Fruit fly (Drosophila melanogaster) whole organism, embryonic: ENCODE measurements around the gene Dhc93AB.
A peak's percentile ranks its signal among the peaks of the same experiment; 100 is the strongest.

ENCODE experiments used
- Adf1 ChIP-seq: fragments of 200-800 bp; sonication (Bioruptor generic); IDR thresholded peaks from 2 replicates; pipeline ENCODE4 v1.3.6; 2022; ENCODE audit warnings: missing biosample characterization, missing genetic modification characterization
- C15 ChIP-seq: fragments of 200-800 bp; sonication (Bioruptor generic); IDR thresholded peaks from 3 replicates; pipeline ENCODE4 v1.3.6; 2022; ENCODE audit warnings: missing biosample characterization, missing genetic modification characterization
- CG10209 ChIP-seq: fragments of 200-800 bp; sonication (Bioruptor generic); optimal IDR thresholded peaks from 3 replicates; lab custom pipeline; 2017; ENCODE audit warnings: missing biosample characterization, mild to moderate bottlenecking, missing genetic modification characterization, missing genetic modification reagents
- CG1024 ChIP-seq: fragments of 200-800 bp; sonication (Bioruptor generic); IDR thresholded peaks from 2 replicates; pipeline ENCODE4 v1.3.6; 2022; ENCODE audit warnings: missing biosample characterization, missing genetic modification characterization
- CG11085 ChIP-seq: fragments of 200-800 bp; sonication (Bioruptor generic); IDR thresholded peaks from 2 replicates; pipeline ENCODE4 v1.3.6; 2022; ENCODE audit warnings: missing biosample characterization, missing genetic modification characterization
- CG11247 ChIP-seq: fragments of 200-800 bp; sonication (Bioruptor generic); IDR thresholded peaks from 2 replicates; pipeline ENCODE4 v1.3.6; 2022; ENCODE audit warnings: missing biosample characterization, missing genetic modification characterization
- CG12104 ChIP-seq: fragments of 200-800 bp; sonication (Bioruptor generic); optimal IDR thresholded peaks from 3 replicates; lab custom pipeline; 2016; ENCODE audit warnings: missing biosample characterization, missing genetic modification characterization
- CG12942 ChIP-seq: fragments of 200-800 bp; sonication (Bioruptor generic); optimal IDR thresholded peaks from 3 replicates; lab custom pipeline; 2016; ENCODE audit warnings: missing biosample characterization, missing genetic modification characterization
- CG13775 ChIP-seq: fragments of 200-800 bp; sonication (Bioruptor generic); optimal IDR thresholded peaks from 3 replicates; lab custom pipeline; 2017; ENCODE audit warnings: missing biosample characterization, mild to moderate bottlenecking, missing genetic modification characterization
- CG15011 ChIP-seq: fragments of 200-800 bp; sonication (Bioruptor generic); optimal IDR thresholded peaks from 3 replicates; lab custom pipeline; 2018; ENCODE audit warnings: missing biosample characterization, mild to moderate bottlenecking, missing genetic modification characterization
- CG1647 ChIP-seq: fragments of 200-800 bp; sonication (Bioruptor generic); optimal IDR thresholded peaks from 3 replicates; lab custom pipeline; 2016; ENCODE audit warnings: missing biosample characterization, missing genetic modification characterization
- CG16779 ChIP-seq: fragments of 200-800 bp; sonication (Bioruptor generic); IDR thresholded peaks from 2 replicates; pipeline ENCODE4 v1.3.6; 2022; ENCODE audit warnings: missing biosample characterization, missing genetic modification characterization
- CG17912 ChIP-seq: fragments of 200-800 bp; sonication (Bioruptor generic); optimal IDR thresholded peaks from 2 replicates; lab custom pipeline; 2018; ENCODE audit warnings: missing biosample characterization, mild to moderate bottlenecking, missing genetic modification characterization
- CG1832 ChIP-seq: fragments of 200-800 bp; sonication (Bioruptor generic); optimal IDR thresholded peaks from 2 replicates; lab custom pipeline; 2017; ENCODE audit warnings: missing biosample characterization, mild to moderate bottlenecking, missing genetic modification characterization, inconsistent platforms
- CG18764 ChIP-seq: fragments of 200-800 bp; sonication (Bioruptor generic); optimal IDR thresholded peaks from 3 replicates; lab custom pipeline; 2016; ENCODE audit warnings: missing biosample characterization, missing genetic modification characterization
- CG2889 ChIP-seq: fragments of 200-800 bp; sonication (Bioruptor generic); IDR thresholded peaks from 3 replicates; pipeline ENCODE4 v1.3.6; 2022; ENCODE audit warnings: missing biosample characterization, missing genetic modification characterization
- CG31388 ChIP-seq: fragments of 200-800 bp; sonication (Bioruptor generic); optimal IDR thresholded peaks from 2 replicates; lab custom pipeline; 2016; ENCODE audit warnings: missing biosample characterization, missing genetic modification characterization
- CG6654 ChIP-seq: fragments of 200-800 bp; sonication (Bioruptor generic); optimal IDR thresholded peaks from 2 replicates; lab custom pipeline; 2017; ENCODE audit warnings: missing biosample characterization, mild to moderate bottlenecking, missing genetic modification characterization
- CG7271 ChIP-seq: fragments of 200-800 bp; sonication (Bioruptor generic); optimal IDR thresholded peaks from 2 replicates; lab custom pipeline; 2018; ENCODE audit warnings: missing biosample characterization, mild to moderate bottlenecking, missing genetic modification characterization, moderate library complexity
- CG7357 ChIP-seq: fragments of 200-800 bp; sonication (Bioruptor generic); IDR thresholded peaks from 3 replicates; pipeline ENCODE4 v1.3.6; 2022; ENCODE audit warnings: missing biosample characterization, missing genetic modification characterization
- D ChIP-seq, 2 experiments: fragments of 200-800 bp in 1 of 2; fragments of >200 bp in 1 of 2; sonication (Bioruptor generic) in 1 of 2; optimal IDR thresholded peaks; 2 replicates in 1 of 2; 3 replicates in 1 of 2; lab custom pipeline; 2017; ENCODE audit warnings: mild to moderate bottlenecking in 1 of 2, missing biosample characterization in 1 of 2, missing genetic modification characterization in 1 of 2, missing genetic modification reagents in 1 of 2
- D19B ChIP-seq: fragments of 200-800 bp; sonication (Bioruptor generic); optimal IDR thresholded peaks from 2 replicates; lab custom pipeline; 2017; ENCODE audit warnings: missing biosample characterization, mild to moderate bottlenecking, missing genetic modification characterization
- Dfd ChIP-seq, 2 experiments: fragments of >200 bp; optimal IDR thresholded peaks; 2 replicates each; lab custom pipeline; 2017; ENCODE audit warnings: missing biosample characterization in 2 of 2, missing genetic modification characterization in 2 of 2
- Dref ChIP-seq: fragments of 200-800 bp; sonication (Bioruptor generic); IDR thresholded peaks from 2 replicates; pipeline ENCODE4 v1.3.6; 2022; ENCODE audit warnings: missing biosample characterization, missing genetic modification characterization
- Hey ChIP-seq: fragments of 200-800 bp; sonication (Bioruptor generic); optimal IDR thresholded peaks from 3 replicates; lab custom pipeline; 2018; ENCODE audit warnings: missing biosample characterization, mild to moderate bottlenecking, missing genetic modification characterization
- Meics ChIP-seq: fragments of 200-800 bp; sonication (Bioruptor generic); optimal IDR thresholded peaks from 2 replicates; lab custom pipeline; 2017; ENCODE audit warnings: missing biosample characterization, mild to moderate bottlenecking, missing genetic modification characterization
- Mrtf ChIP-seq: fragments of 200-800 bp; sonication (Bioruptor generic); IDR thresholded peaks from 3 replicates; pipeline ENCODE4 v1.3.6; 2022; ENCODE audit warnings: missing biosample characterization, missing genetic modification characterization
- Myb ChIP-seq: fragments of 200-800 bp; sonication (Bioruptor generic); optimal IDR thresholded peaks from 2 replicates; lab custom pipeline; 2016; ENCODE audit warnings: missing biosample characterization, missing genetic modification characterization
- Optix ChIP-seq: fragments of 200-800 bp; sonication (Bioruptor generic); IDR thresholded peaks from 3 replicates; pipeline ENCODE4 v1.3.6; 2022; ENCODE audit warnings: missing biosample characterization, missing genetic modification characterization
- Ptx1 ChIP-seq: fragments of 200-800 bp; sonication (Bioruptor generic); IDR thresholded peaks from 2 replicates; pipeline ENCODE4 v1.3.6; 2022; ENCODE audit warnings: missing biosample characterization, missing genetic modification characterization
- Ravus ChIP-seq: fragments of 200-800 bp; sonication (Bioruptor generic); IDR thresholded peaks from 2 replicates; pipeline ENCODE4 v1.3.6; 2022; ENCODE audit warnings: missing biosample characterization, missing genetic modification characterization
- Sox102F ChIP-seq: fragments of 200-800 bp; sonication (Bioruptor generic); optimal IDR thresholded peaks from 2 replicates; lab custom pipeline; 2018; ENCODE audit warnings: missing biosample characterization, mild to moderate bottlenecking, missing genetic modification characterization, moderate library complexity
- ac ChIP-seq: fragments of 200-800 bp; sonication (Bioruptor generic); optimal IDR thresholded peaks from 3 replicates; lab custom pipeline; 2017; ENCODE audit warnings: missing biosample characterization, mild to moderate bottlenecking, missing genetic modification characterization
- ap ChIP-seq: fragments of 200-800 bp; sonication (Bioruptor generic); IDR thresholded peaks from 2 replicates; pipeline ENCODE4 v1.3.6; 2022; ENCODE audit warnings: missing biosample characterization, missing genetic modification characterization
- bbx ChIP-seq: fragments of 200-800 bp; sonication (Bioruptor generic); IDR thresholded peaks from 2 replicates; pipeline ENCODE4 v1.3.6; 2022; ENCODE audit warnings: missing biosample characterization, missing genetic modification characterization; ENCODE audit not compliant: partially characterized antibody
- bcd ChIP-seq: fragments of 200-800 bp; sonication (Bioruptor generic); optimal IDR thresholded peaks from 2 replicates; lab custom pipeline; 2017; ENCODE audit warnings: missing biosample characterization, mild to moderate bottlenecking, missing genetic modification characterization
- bigmax ChIP-seq: fragments of 200-800 bp; sonication (Bioruptor generic); optimal IDR thresholded peaks from 2 replicates; lab custom pipeline; 2018; ENCODE audit warnings: missing biosample characterization, mild to moderate bottlenecking, missing genetic modification characterization
- chif ChIP-seq, 2 experiments: fragments of 200-800 bp; sonication (Bioruptor generic); optimal IDR thresholded peaks; 3 replicates each; lab custom pipeline; 2016; ENCODE audit warnings: missing biosample characterization in 2 of 2, missing genetic modification characterization in 2 of 2
- disco-r ChIP-seq: fragments of 200-800 bp; sonication (Bioruptor generic); optimal IDR thresholded peaks from 2 replicates; lab custom pipeline; 2016; ENCODE audit warnings: missing biosample characterization, missing genetic modification characterization
- fd3F ChIP-seq: fragments of 200-800 bp; sonication (Bioruptor generic); optimal IDR thresholded peaks from 2 replicates; lab custom pipeline; 2018; ENCODE audit warnings: missing biosample characterization, mild to moderate bottlenecking, missing genetic modification characterization, moderate library complexity
- fd96Cb ChIP-seq: fragments of 200-800 bp; sonication (Bioruptor generic); optimal IDR thresholded peaks from 2 replicates; lab custom pipeline; 2018; ENCODE audit warnings: missing biosample characterization, mild to moderate bottlenecking, missing genetic modification characterization, moderate library complexity
- gcm ChIP-seq: fragments of 200-800 bp; sonication (Bioruptor generic); optimal IDR thresholded peaks from 2 replicates; lab custom pipeline; 2019; ENCODE audit warnings: missing biosample characterization, mild to moderate bottlenecking, missing genetic modification characterization, moderate library complexity
- gt ChIP-seq: fragments of 200-800 bp; sonication (Bioruptor generic); IDR thresholded peaks from 2 replicates; pipeline ENCODE4 v1.3.6; 2022; ENCODE audit warnings: missing biosample characterization, missing genetic modification characterization
- jing ChIP-seq: fragments of 200-800 bp; sonication (Bioruptor generic); optimal IDR thresholded peaks from 2 replicates; lab custom pipeline; 2018; ENCODE audit warnings: missing biosample characterization, mild to moderate bottlenecking, missing genetic modification characterization
- nerfin-1 ChIP-seq: fragments of 200-800 bp; sonication (Bioruptor generic); optimal IDR thresholded peaks from 3 replicates; lab custom pipeline; 2019; ENCODE audit warnings: missing biosample characterization, mild to moderate bottlenecking, missing genetic modification characterization, moderate library complexity
- pb ChIP-seq: fragments of 200-800 bp; sonication (Bioruptor generic); optimal IDR thresholded peaks from 3 replicates; lab custom pipeline; 2016; ENCODE audit warnings: missing biosample characterization, missing genetic modification characterization
- pros ChIP-seq: fragments of 200-800 bp; sonication (Bioruptor generic); optimal IDR thresholded peaks from 3 replicates; lab custom pipeline; 2019; ENCODE audit warnings: missing biosample characterization, mild to moderate bottlenecking, missing genetic modification characterization, moderate library complexity
- scrt ChIP-seq: fragments of 200-800 bp; sonication (Bioruptor generic); optimal IDR thresholded peaks from 2 replicates; lab custom pipeline; 2018; ENCODE audit warnings: missing biosample characterization, mild to moderate bottlenecking, missing genetic modification characterization, moderate library complexity
- slbo ChIP-seq: fragments of 200-800 bp; sonication (Bioruptor generic); IDR thresholded peaks from 2 replicates; pipeline ENCODE4 v1.3.6; 2022; ENCODE audit warnings: missing biosample characterization, missing genetic modification characterization
- so ChIP-seq: fragments of 200-800 bp; sonication (Bioruptor generic); IDR thresholded peaks from 3 replicates; pipeline ENCODE4 v1.3.6; 2022; ENCODE audit warnings: missing biosample characterization, missing genetic modification characterization
- tna ChIP-seq: fragments of 200-800 bp; sonication (Bioruptor generic); IDR thresholded peaks from 2 replicates; pipeline ENCODE4 v1.3.6; 2022; ENCODE audit warnings: missing biosample characterization, missing genetic modification characterization; ENCODE audit not compliant: partially characterized antibody

The Dhc93AB gene

dm6 chr3R:20989657-20990056, 52.6 kb downstream of the Dhc93AB start (continued):
- TF ChIP-seq CG11085 (GFP tag; lab: Robert Waterston, UW): peak; percentile 26; the same call in 1 of the 2 replicates
- TF ChIP-seq D (optimal IDR thresholded peaks at IDR 0.05; lab: Kevin White, UChicago): no peak
- peak; percentile 52 for TF ChIP-seq D (GFP tag; optimal IDR thresholded peaks at IDR 0.05; lab: Kevin White, UChicago)
- TF ChIP-seq Hey (tag; lab: Kevin White, UChicago): no peak
- no peak for TF ChIP-seq Adf1 (GFP tag; lab: Robert Waterston, UW)
- TF ChIP-seq CG11247 (GFP tag; lab: Robert Waterston, UW): no peak
- TF ChIP-seq CG1832: no peak
- TF ChIP-seq Meics (GFP tag; lab: Kevin White, UChicago): peak; percentile 45
- peak; percentile 44 for TF ChIP-seq fd3F (GFP tag; lab: Kevin White, UChicago)
- TF ChIP-seq bcd (GFP tag; lab: Kevin White, UChicago): peak; percentile 69
- peak; percentile 49 for TF ChIP-seq CG10209
- TF ChIP-seq CG17912: no peak
- TF ChIP-seq tna: no peak
- no peak for TF ChIP-seq bbx (GFP tag; lab: Robert Waterston, UW)
- TF ChIP-seq ac (GFP tag; lab: Kevin White, UChicago): no peak
- TF ChIP-seq CG6654: peak; percentile 32
- TF ChIP-seq D19B (GFP tag; lab: Kevin White, UChicago): peak; percentile 65
- TF ChIP-seq Ptx1 (GFP tag; lab: Robert Waterston, UW): peak; percentile 68
- TF ChIP-seq fd96Cb: no peak
- TF ChIP-seq CG13775 (GFP tag; lab: Kevin White, UChicago): peak; percentile 37
- no peak for TF ChIP-seq Dfd (GFP tag; optimal IDR thresholded peaks at IDR 0.05; lab: Kevin White, UChicago)
- TF ChIP-seq CG2889: no peak
- TF ChIP-seq bigmax: no peak
- TF ChIP-seq CG15011 (GFP tag; lab: Kevin White, UChicago): peak; percentile 34
- TF ChIP-seq slbo (GFP tag; lab: Robert Waterston, UW): peak; percentile 59
- TF ChIP-seq Mrtf (GFP tag; lab: Robert Waterston, UW): no peak
- no peak for TF ChIP-seq ap
- TF ChIP-seq so (GFP tag; lab: Robert Waterston, UW): no peak
- TF ChIP-seq CG16779 (GFP tag; lab: Robert Waterston, UW): no peak
- peak; percentile 20 for TF ChIP-seq CG1647 (GFP tag; lab: Kevin White, UChicago)
- peak; percentile 59 for TF ChIP-seq disco-r (GFP tag; lab: Kevin White, UChicago)
- TF ChIP-seq Sox102F (GFP tag; lab: Kevin White, UChicago): peak; percentile 58
- TF ChIP-seq gt: no peak
- TF ChIP-seq CG12942 (GFP tag; lab: Kevin White, UChicago): peak; percentile 2
- TF ChIP-seq CG31388 (GFP tag; lab: Kevin White, UChicago): no peak
- no peak for TF ChIP-seq CG18764
- no peak for TF ChIP-seq Ravus (GFP tag; lab: Robert Waterston, UW)
- peak in 1 of 2 experiments; percentile 40 for TF ChIP-seq chif (GFP tag; optimal IDR thresholded peaks at IDR 0.05; lab: Kevin White, UChicago)
- no peak for TF ChIP-seq jing
- TF ChIP-seq Dref (GFP tag; lab: Robert Waterston, UW): no peak
- TF ChIP-seq C15 (GFP tag; lab: Robert Waterston, UW): no peak
- no peak for TF ChIP-seq CG7271
- no peak for TF ChIP-seq Optix (GFP tag; lab: Robert Waterston, UW)
- no peak for TF ChIP-seq CG1024 (GFP tag; lab: Robert Waterston, UW)
- peak; percentile 19 for TF ChIP-seq nerfin-1 (tag; lab: Kevin White, UChicago)
- peak; percentile 59 for TF ChIP-seq pb
- peak; percentile 18 for TF ChIP-seq CG12104 (GFP tag; lab: Kevin White, UChicago)
- peak; percentile 30 for TF ChIP-seq scrt (GFP tag; lab: Kevin White, UChicago)
- TF ChIP-seq pros: no peak
- peak; percentile 73 for TF ChIP-seq CG7357 (GFP tag; lab: Robert Waterston, UW)
- TF ChIP-seq Myb (GFP tag; lab: Kevin White, UChicago): peak; percentile 28
- TF ChIP-seq gcm (GFP tag; lab: Kevin White, UChicago): no peak
